Worm (Caenorhabditis elegans): ENCODE results near the gene pqn-32.

- TF ChIP-seq ztf-23 (GFP tag; IDR thresholded peaks at IDR 0.05) (no peak), ztf-29 (GFP tag; IDR thresholded peaks at IDR 0.05) (no peak), flt-1 (GFP tag; IDR thresholded peaks at IDR 0.05) (no peak)
Measured at ce11 chrII:13091123-13091522, 16.7 kb upstream of the pqn-32 start, which contains the start of gene Y81G3A.4.
